Fruit fly (Drosophila melanogaster) whole organism, embryonic: ENCODE measurements around the gene Rtc1.

Experiments used
- Antp ChIP-seq: fragments of 200-800 bp; sonication (Bioruptor generic); optimal IDR thresholded peaks from 3 replicates; lab custom pipeline; 2016; ENCODE audit warnings: missing biosample characterization, missing genetic modification characterization
- B-H2 ChIP-seq: fragments of 200-800 bp; sonication (Bioruptor generic); optimal IDR thresholded peaks from 2 replicates; lab custom pipeline; 2018; ENCODE audit warnings: missing biosample characterization, mild to moderate bottlenecking, missing genetic modification characterization
- C15 ChIP-seq: fragments of 200-800 bp; sonication (Bioruptor generic); IDR thresholded peaks from 3 replicates; pipeline ENCODE4 v1.3.6; 2022; ENCODE audit warnings: missing biosample characterization, missing genetic modification characterization
- CG10147 ChIP-seq: fragments of 200-800 bp; sonication (Bioruptor generic); optimal IDR thresholded peaks from 2 replicates; lab custom pipeline; 2019; ENCODE audit warnings: missing biosample characterization, mild to moderate bottlenecking, missing genetic modification characterization, moderate library complexity
- CG10654 ChIP-seq: fragments of 200-800 bp; sonication (Bioruptor generic); optimal IDR thresholded peaks from 2 replicates; lab custom pipeline; 2016; ENCODE audit warnings: missing biosample characterization, missing genetic modification characterization
- CG11398 ChIP-seq: fragments of 200-800 bp; sonication (Bioruptor generic); optimal IDR thresholded peaks from 2 replicates; lab custom pipeline; 2016; ENCODE audit warnings: missing biosample characterization, missing genetic modification characterization
- CG11723 ChIP-seq: fragments of 200-800 bp; sonication (Bioruptor generic); optimal IDR thresholded peaks from 2 replicates; lab custom pipeline; 2017; ENCODE audit warnings: missing biosample characterization, mild to moderate bottlenecking, missing genetic modification characterization
- CG14710 ChIP-seq: fragments of 200-800 bp; sonication (Bioruptor generic); optimal IDR thresholded peaks from 3 replicates; lab custom pipeline; 2019; ENCODE audit warnings: missing biosample characterization, mild to moderate bottlenecking, missing genetic modification characterization, moderate library complexity
- CG15011 ChIP-seq: fragments of 200-800 bp; sonication (Bioruptor generic); optimal IDR thresholded peaks from 3 replicates; lab custom pipeline; 2018; ENCODE audit warnings: missing biosample characterization, mild to moderate bottlenecking, missing genetic modification characterization
- CG1792 ChIP-seq: fragments of 200-800 bp; sonication (Bioruptor generic); optimal IDR thresholded peaks from 2 replicates; lab custom pipeline; 2016; ENCODE audit warnings: missing biosample characterization, missing genetic modification characterization
- CG18619 ChIP-seq: fragments of 200-800 bp; sonication (Bioruptor generic); optimal IDR thresholded peaks from 3 replicates; lab custom pipeline; 2017; ENCODE audit warnings: missing biosample characterization, mild to moderate bottlenecking, missing genetic modification characterization
- CG2120 ChIP-seq: fragments of 200-800 bp; sonication (Bioruptor generic); optimal IDR thresholded peaks from 3 replicates; lab custom pipeline; 2016; ENCODE audit warnings: missing biosample characterization, missing genetic modification characterization
- CG31441 ChIP-seq: fragments of 200-800 bp; sonication (Bioruptor generic); IDR thresholded peaks from 2 replicates; pipeline ENCODE4 v1.3.6; 2022; ENCODE audit warnings: missing biosample characterization, missing genetic modification characterization
- CG42726 ChIP-seq: fragments of 200-800 bp; sonication (Bioruptor generic); IDR thresholded peaks from 2 replicates; pipeline ENCODE4 v1.3.6; 2022; ENCODE audit warnings: missing biosample characterization, missing genetic modification characterization; ENCODE audit not compliant: partially characterized antibody
- CG6689 ChIP-seq: fragments of 200-800 bp; sonication (Bioruptor generic); IDR thresholded peaks from 2 replicates; pipeline ENCODE4 v1.3.6; 2022; ENCODE audit warnings: missing biosample characterization, missing genetic modification characterization
- CG6854 ChIP-seq: fragments of 200-800 bp; sonication (Bioruptor generic); optimal IDR thresholded peaks from 3 replicates; lab custom pipeline; 2017; ENCODE audit warnings: missing biosample characterization, mild to moderate bottlenecking, missing genetic modification characterization
- CG9215 ChIP-seq: fragments of 200-800 bp; sonication (Bioruptor generic); IDR thresholded peaks from 2 replicates; pipeline ENCODE4 v1.3.6; 2022; ENCODE audit warnings: missing biosample characterization, missing genetic modification characterization
- CG9932 ChIP-seq: fragments of 200-800 bp; sonication (Bioruptor generic); IDR thresholded peaks from 2 replicates; pipeline ENCODE4 v1.3.6; 2022; ENCODE audit warnings: missing biosample characterization, missing genetic modification characterization
- Chrac-16 ChIP-seq: fragments of 200-800 bp; sonication (Bioruptor generic); optimal IDR thresholded peaks from 3 replicates; lab custom pipeline; 2016; ENCODE audit warnings: missing biosample characterization, missing genetic modification characterization
- Dp ChIP-seq: fragments of 200-800 bp; sonication (Bioruptor generic); optimal IDR thresholded peaks from 2 replicates; lab custom pipeline; 2018; ENCODE audit warnings: missing biosample characterization, mild to moderate bottlenecking, missing genetic modification characterization, moderate library complexity
- ERR ChIP-seq: fragments of 200-800 bp; sonication (Bioruptor generic); optimal IDR thresholded peaks from 2 replicates; lab custom pipeline; 2016; ENCODE audit warnings: missing biosample characterization, missing genetic modification characterization
- GATAe ChIP-seq: fragments of 200-800 bp; sonication (Bioruptor generic); conservative IDR thresholded peaks from 2 replicates; pipeline ENCODE4 v1.3.6; 2022; ENCODE audit warnings: missing biosample characterization, missing genetic modification characterization
- H15 ChIP-seq: fragments of 200-800 bp; sonication (Bioruptor generic); IDR thresholded peaks from 3 replicates; pipeline ENCODE4 v1.3.6; 2022; ENCODE audit warnings: missing biosample characterization, missing genetic modification characterization
- H2.0 ChIP-seq: fragments of 200-800 bp; sonication (Bioruptor generic); IDR thresholded peaks from 2 replicates; pipeline ENCODE4 v1.3.6; 2022; ENCODE audit warnings: missing biosample characterization, missing genetic modification characterization
- HHEX ChIP-seq: fragments of 200-800 bp; sonication (Bioruptor generic); optimal IDR thresholded peaks from 3 replicates; lab custom pipeline; 2017; ENCODE audit warnings: missing biosample characterization, mild to moderate bottlenecking, missing genetic modification characterization, missing genetic modification reagents
- Hand ChIP-seq: fragments of 200-800 bp; sonication (Bioruptor generic); optimal IDR thresholded peaks from 2 replicates; lab custom pipeline; 2017; ENCODE audit warnings: mild to moderate bottlenecking, missing biosample characterization, missing genetic modification reagents, missing genetic modification characterization
- Hr51 ChIP-seq, 2 experiments: fragments of 200-800 bp; sonication (Bioruptor generic); optimal IDR thresholded peaks; 2 replicates in 1 of 2; 3 replicates in 1 of 2; lab custom pipeline; 2016 to 2018; ENCODE audit warnings: missing biosample characterization in 2 of 2, missing genetic modification characterization in 2 of 2, mild to moderate bottlenecking in 1 of 2, moderate library complexity in 1 of 2
- Nf-YC ChIP-seq: fragments of 200-800 bp; optimal IDR thresholded peaks from 3 replicates; lab custom pipeline; 2019; ENCODE audit warnings: missing biosample characterization, mild to moderate bottlenecking, missing genetic modification characterization, moderate library complexity
- Sin3A ChIP-seq: fragments of >200 bp; optimal IDR thresholded peaks from 2 replicates; lab custom pipeline; 2018
- Ssrp ChIP-seq: fragments of 200-800 bp; sonication (Bioruptor generic); optimal IDR thresholded peaks from 2 replicates; lab custom pipeline; 2018; ENCODE audit warnings: missing biosample characterization, mild to moderate bottlenecking, missing genetic modification characterization, moderate library complexity
- Vsx1 ChIP-seq: fragments of 200-800 bp; sonication (Bioruptor generic); optimal IDR thresholded peaks from 2 replicates; lab custom pipeline; 2017; ENCODE audit warnings: missing biosample characterization, mild to moderate bottlenecking, missing genetic modification characterization, missing genetic modification reagents
- al ChIP-seq: fragments of 200-800 bp; sonication (Bioruptor generic); IDR thresholded peaks from 2 replicates; pipeline ENCODE4 v1.3.6; 2022; ENCODE audit warnings: missing biosample characterization, missing genetic modification characterization
- ap ChIP-seq: fragments of 200-800 bp; sonication (Bioruptor generic); IDR thresholded peaks from 2 replicates; pipeline ENCODE4 v1.3.6; 2022; ENCODE audit warnings: missing biosample characterization, missing genetic modification characterization
- ato ChIP-seq: fragments of 200-800 bp; sonication (Bioruptor generic); IDR thresholded peaks from 2 replicates; pipeline ENCODE4 v1.3.6; 2022; ENCODE audit warnings: missing biosample characterization, missing genetic modification characterization; ENCODE audit not compliant: partially characterized antibody
- bab2 ChIP-seq: fragments of 200-800 bp; sonication (Bioruptor generic); optimal IDR thresholded peaks from 2 replicates; lab custom pipeline; 2016; ENCODE audit warnings: missing biosample characterization, missing genetic modification characterization
- cad ChIP-seq: fragments of >200 bp; optimal IDR thresholded peaks from 2 replicates; lab custom pipeline; 2017; ENCODE audit warnings: missing biosample characterization, missing genetic modification characterization
- cato ChIP-seq: fragments of 200-800 bp; sonication (Bioruptor generic); optimal IDR thresholded peaks from 2 replicates; lab custom pipeline; 2016; ENCODE audit warnings: missing biosample characterization, missing genetic modification characterization, borderline replicate concordance
- cg ChIP-seq: fragments of 200-800 bp; sonication (Bioruptor generic); optimal IDR thresholded peaks from 3 replicates; lab custom pipeline; 2019; ENCODE audit warnings: missing biosample characterization, mild to moderate bottlenecking, missing genetic modification characterization, moderate library complexity
- disco-r ChIP-seq: fragments of 200-800 bp; sonication (Bioruptor generic); optimal IDR thresholded peaks from 2 replicates; lab custom pipeline; 2016; ENCODE audit warnings: missing biosample characterization, missing genetic modification characterization
- grn ChIP-seq: fragments of 200-800 bp; sonication (Bioruptor generic); optimal IDR thresholded peaks from 3 replicates; lab custom pipeline; 2017; ENCODE audit warnings: missing biosample characterization, missing genetic modification characterization
- gsb-n ChIP-seq: fragments of 200-800 bp; sonication (Bioruptor generic); optimal IDR thresholded peaks from 3 replicates; lab custom pipeline; 2018; ENCODE audit warnings: missing biosample characterization, mild to moderate bottlenecking, missing genetic modification characterization
- insv ChIP-seq, 2 experiments: fragments of 200-800 bp; sonication (Bioruptor generic); optimal IDR thresholded peaks; 3 replicates each; lab custom pipeline; 2016 to 2018; ENCODE audit warnings: missing biosample characterization in 2 of 2, missing genetic modification characterization in 2 of 2
- jing ChIP-seq: fragments of 200-800 bp; sonication (Bioruptor generic); optimal IDR thresholded peaks from 2 replicates; lab custom pipeline; 2018; ENCODE audit warnings: missing biosample characterization, mild to moderate bottlenecking, missing genetic modification characterization
- jumu ChIP-seq: fragments of 200-800 bp; sonication (Bioruptor generic); optimal IDR thresholded peaks from 3 replicates; lab custom pipeline; 2016; ENCODE audit warnings: missing biosample characterization, missing genetic modification characterization
- nom ChIP-seq: fragments of 200-800 bp; sonication (Bioruptor generic); optimal IDR thresholded peaks from 2 replicates; lab custom pipeline; 2017; ENCODE audit warnings: missing biosample characterization, missing genetic modification characterization, mild to moderate bottlenecking, moderate library complexity, missing genetic modification reagents
- org-1 ChIP-seq: fragments of 200-800 bp; sonication (Bioruptor generic); optimal IDR thresholded peaks from 2 replicates; lab custom pipeline; 2017; ENCODE audit warnings: missing biosample characterization, missing genetic modification characterization
- prd ChIP-seq, 3 experiments: fragments of >200 bp in 2 of 3; fragments of 200-800 bp in 1 of 3; sonication (Bioruptor generic) in 1 of 3; optimal IDR thresholded peaks in 2 of 3; IDR thresholded peaks in 1 of 3; 2 replicates in 2 of 3; 3 replicates in 1 of 3; pipeline versions ENCODE4 v1.3.6 to Lab custom; 2017 to 2022; ENCODE audit warnings: missing biosample characterization in 1 of 3, missing genetic modification characterization in 1 of 3
- tin ChIP-seq: fragments of 200-800 bp; sonication (Bioruptor generic); optimal IDR thresholded peaks from 3 replicates; lab custom pipeline; 2016; ENCODE audit warnings: missing biosample characterization, missing genetic modification characterization
- yki ChIP-seq: fragments of >200 bp; optimal IDR thresholded peaks from 3 replicates; lab custom pipeline; 2018
- zf30C ChIP-seq: fragments of 200-800 bp; sonication (Bioruptor generic); optimal IDR thresholded peaks from 3 replicates; lab custom pipeline; 2018; ENCODE audit warnings: missing biosample characterization, mild to moderate bottlenecking, missing genetic modification characterization
- zfh1 ChIP-seq: fragments of 200-800 bp; sonication (Bioruptor generic); IDR thresholded peaks from 3 replicates; pipeline ENCODE4 v1.3.6; 2022; ENCODE audit warnings: missing biosample characterization, missing genetic modification characterization

Rtc1 gene

DNA sequence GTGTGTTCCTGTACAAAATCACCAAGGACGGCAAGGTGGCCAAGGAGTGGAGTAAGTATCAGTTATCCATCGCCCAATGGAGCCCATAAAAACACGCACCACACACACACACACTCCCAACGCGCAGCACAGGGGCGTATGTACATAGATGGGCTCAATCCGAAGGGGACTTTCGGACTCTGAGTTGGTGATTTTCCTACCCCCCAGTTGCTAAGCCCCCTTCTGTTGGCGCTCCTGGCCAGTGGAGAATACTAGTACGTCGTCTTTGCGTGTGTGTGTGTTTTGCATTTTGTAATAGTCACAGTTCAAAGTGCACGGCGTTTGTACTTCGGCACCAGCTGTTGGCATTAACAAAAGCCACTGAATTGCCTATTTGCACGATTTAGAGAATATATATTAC is 16.9 kb upstream of the Rtc1 start (continued):
- TF ChIP-seq disco-r (GFP tag; lab: Kevin White, UChicago): no peak
- TF ChIP-seq CG18619 (GFP tag; lab: Kevin White, UChicago): peak; percentile 77
- TF ChIP-seq ERR: no peak
- TF ChIP-seq CG6854 (GFP tag; lab: Kevin White, UChicago): no peak
- TF ChIP-seq tin (GFP tag; lab: Kevin White, UChicago): peak; percentile 85
- TF ChIP-seq grn (GFP tag; lab: Kevin White, UChicago): no peak
- peak; percentile 61 for TF ChIP-seq CG1792 (GFP tag; lab: Kevin White, UChicago)
- TF ChIP-seq al (GFP tag; lab: Robert Waterston, UW): peak; percentile 63; the same call in 1 of the 2 replicates
- TF ChIP-seq Ssrp (tag; lab: Kevin White, UChicago): peak; percentile 28
- no peak for TF ChIP-seq Sin3A
- TF ChIP-seq ato (GFP tag; lab: Robert Waterston, UW): no peak
- peak; percentile 34 for TF ChIP-seq CG11723
- peak; percentile 71 for TF ChIP-seq CG10654 (GFP tag; lab: Kevin White, UChicago)
- TF ChIP-seq CG2120: peak; percentile 89
- peak; percentile 48 for TF ChIP-seq ap (GFP tag; lab: Robert Waterston, UW)
- TF ChIP-seq B-H2 (GFP tag; lab: Kevin White, UChicago): peak; percentile 88
- TF ChIP-seq CG31441 (GFP tag; lab: Robert Waterston, UW): no peak; the same call in 1 of the 2 replicates
- TF ChIP-seq insv (GFP tag; optimal IDR thresholded peaks at IDR 0.05; lab: Kevin White, UChicago): no peak
- peak; percentile 44 for TF ChIP-seq org-1 (GFP tag; lab: Kevin White, UChicago)
- TF ChIP-seq CG42726 (GFP tag; lab: Robert Waterston, UW): no peak
- peak; percentile 79 for TF ChIP-seq jumu (GFP tag; lab: Kevin White, UChicago)
- TF ChIP-seq zfh1 (GFP tag; lab: Robert Waterston, UW): peak; percentile 78; the same call in 2 of the 3 replicates
- no peak for TF ChIP-seq Dp (GFP tag; lab: Kevin White, UChicago)
- TF ChIP-seq prd (optimal IDR thresholded peaks at IDR 0.05; lab: Kevin White, UChicago): no peak
- TF ChIP-seq prd (GFP tag; IDR thresholded peaks at IDR 0.05; lab: Robert Waterston, UW): peak; percentile 88
- TF ChIP-seq CG15011 (GFP tag; lab: Kevin White, UChicago): peak; percentile 45
- peak; percentile 40 for TF ChIP-seq CG11398 (GFP tag; lab: Kevin White, UChicago)
- peak; percentile 31 for TF ChIP-seq Vsx1 (GFP tag; lab: Kevin White, UChicago)
- peak; percentile 92 for TF ChIP-seq Antp (GFP tag; lab: Kevin White, UChicago)
- peak; percentile 47 for TF ChIP-seq jing
- TF ChIP-seq CG9215 (GFP tag; lab: Robert Waterston, UW): peak; percentile 73
- peak; percentile 89 for TF ChIP-seq CG9932
- TF ChIP-seq Chrac-16: peak; percentile 75
- peak; percentile 43; the same call in 1 of the 2 replicates for TF ChIP-seq CG6689 (GFP tag; lab: Robert Waterston, UW)
- TF ChIP-seq HHEX (GFP tag; lab: Kevin White, UChicago): peak; percentile 80
- peak; percentile 12 for TF ChIP-seq CG10147 (GFP tag; lab: Kevin White, UChicago)
- peak; percentile 79 for TF ChIP-seq cg (GFP tag; lab: Kevin White, UChicago)
- peak; percentile 81 for TF ChIP-seq H2.0 (GFP tag; lab: Robert Waterston, UW)
- TF ChIP-seq CG14710 (tag; lab: Kevin White, UChicago): peak; percentile 26
- peak; percentile 63 for TF ChIP-seq Nf-YC
- no peak for TF ChIP-seq GATAe (GFP tag; lab: Robert Waterston, UW)
- peak; percentile 62 to 72 for TF ChIP-seq Hr51 (GFP tag; optimal IDR thresholded peaks at IDR 0.05; lab: Kevin White, UChicago)
- peak; percentile 83 for TF ChIP-seq H15 (GFP tag; lab: Robert Waterston, UW)
- TF ChIP-seq Hand (GFP tag; lab: Kevin White, UChicago): peak; percentile 54
- TF ChIP-seq cad: no peak
- peak; percentile 1 for TF ChIP-seq gsb-n (tag; lab: Kevin White, UChicago)
- TF ChIP-seq yki (lab: Kevin White, UChicago): no peak
- TF ChIP-seq nom (GFP tag; lab: Kevin White, UChicago): peak; percentile 97
- peak; percentile 9 for TF ChIP-seq cato (GFP tag; lab: Kevin White, UChicago)
- TF ChIP-seq C15 (GFP tag; lab: Robert Waterston, UW): no peak
- TF ChIP-seq bab2 (GFP tag; lab: Kevin White, UChicago): peak; percentile 89
- TF ChIP-seq zf30C (GFP tag; lab: Kevin White, UChicago): no peak
